Comparison of ENCODE assay signal across 8 worm cellular contexts in genomic region chrX:2382227-2382626, ce11.
TF ChIP-seq lines count a peak whose summit lies in the region.

No protein-coding gene starts in this region.

TF ChIP-seq in whole organism, L1 larva, 84 proteins besides CTCF, POLR2A, EP300 and RAD21 (continues in another document):
- TF ChIP-seq swsn-7 (tag; optimal IDR thresholded peaks at IDR 0.05; lab: Kevin White, UChicago) (peak; percentile 75), nhr-90 (tag; optimal IDR thresholded peaks at IDR 0.05; lab: Kevin White, UChicago; ENCODE audit: poor library complexity) (peak; percentile 73), C04F5.9 (tag; optimal IDR thresholded peaks at IDR 0.05; lab: Kevin White, UChicago) (no peak), tbx-2 (tag; optimal IDR thresholded peaks at IDR 0.05; lab: Kevin White, UChicago) (peak; percentile 61), dpl-1 (GFP tag; optimal IDR thresholded peaks at IDR 0.05; lab: Kevin White, UChicago) (peak in 2 of 3 experiments; percentile 57 to 63), unc-86 (tag; optimal IDR thresholded peaks at IDR 0.05; lab: Kevin White, UChicago) (peak; percentile 43), lsy-2 (tag; optimal IDR thresholded peaks at IDR 0.05; lab: Kevin White, UChicago) (peak; percentile 73 to 74), lin-39 (tag; optimal IDR thresholded peaks at IDR 0.05; lab: Kevin White, UChicago) (peak; percentile 17), nhr-20 (tag; optimal IDR thresholded peaks at IDR 0.05; lab: Kevin White, UChicago) (peak; percentile 75), mdl-1 (tag; optimal IDR thresholded peaks at IDR 0.05; lab: Kevin White, UChicago) (peak in 1 of 2 experiments; percentile 28), lin-14 (GFP tag; optimal IDR thresholded peaks at IDR 0.05; lab: Kevin White, UChicago) (peak; percentile 71)

TF ChIP-seq in whole organism, L2 larva, 48 proteins besides CTCF, POLR2A, EP300 and RAD21 (continues in another document):
- TF ChIP-seq aly-2 (tag; optimal IDR thresholded peaks at IDR 0.05; lab: Kevin White, UChicago) (no peak), elt-3 (tag; optimal IDR thresholded peaks at IDR 0.05; lab: Kevin White, UChicago) (no peak), alr-1 (tag; optimal IDR thresholded peaks at IDR 0.05; lab: Kevin White, UChicago) (no peak), dmd-4 (tag; optimal IDR thresholded peaks at IDR 0.05; lab: Kevin White, UChicago) (no peak), mdl-1 (tag; optimal IDR thresholded peaks at IDR 0.05; lab: Kevin White, UChicago) (no peak), nhr-237 (tag; optimal IDR thresholded peaks at IDR 0.05; lab: Kevin White, UChicago) (no peak), nhr-10 (tag; optimal IDR thresholded peaks at IDR 0.05; lab: Kevin White, UChicago) (no peak), skn-1 (tag; optimal IDR thresholded peaks at IDR 0.05; lab: Kevin White, UChicago) (no peak), unc-55 (GFP tag; optimal IDR thresholded peaks at IDR 0.05; lab: Kevin White, UChicago) (peak; percentile 71), lin-11 (tag; optimal IDR thresholded peaks at IDR 0.05; lab: Kevin White, UChicago) (peak; percentile 17), ztf-4 (tag; optimal IDR thresholded peaks at IDR 0.05; lab: Kevin White, UChicago) (peak; percentile 6), nhr-23 (tag; optimal IDR thresholded peaks at IDR 0.05; lab: Kevin White, UChicago) (no peak)

TF ChIP-seq in whole organism, L3 larva, 47 proteins besides CTCF, POLR2A, EP300 and RAD21 (continues in another document):
- no peak for TF ChIP-seq ztf-4 (tag; optimal IDR thresholded peaks at IDR 0.05; lab: Kevin White, UChicago)
- TF ChIP-seq ztf-11 (tag; optimal IDR thresholded peaks at IDR 0.05; lab: Kevin White, UChicago), result no peak
- peak; percentile 38 for TF ChIP-seq lin-39 (tag; optimal IDR thresholded peaks at IDR 0.05; lab: Kevin White, UChicago)
- TF ChIP-seq ama-1 (optimal IDR thresholded peaks at IDR 0.05; lab: Kevin White, UChicago), result peak; percentile 12
- peak; percentile 11 for TF ChIP-seq nhr-43 (tag; optimal IDR thresholded peaks at IDR 0.05; lab: Kevin White, UChicago; ENCODE audit: poor library complexity, severe bottlenecking)
- TF ChIP-seq nhr-77 (tag; optimal IDR thresholded peaks at IDR 0.05; lab: Kevin White, UChicago), result no peak
- peak; percentile 21 for TF ChIP-seq ceh-28 (tag; optimal IDR thresholded peaks at IDR 0.05; lab: Kevin White, UChicago)
- peak; percentile 6 for TF ChIP-seq jun-1 (tag; optimal IDR thresholded peaks at IDR 0.05; lab: Kevin White, UChicago)
- TF ChIP-seq nhr-25 (tag; optimal IDR thresholded peaks at IDR 0.05; lab: Kevin White, UChicago), result peak; percentile 24
- peak; percentile 51 for TF ChIP-seq snpc-4 (tag; optimal IDR thresholded peaks at IDR 0.05; lab: Kevin White, UChicago)
- TF ChIP-seq daf-12 (tag; optimal IDR thresholded peaks at IDR 0.05; lab: Kevin White, UChicago), result no peak
- no peak for TF ChIP-seq fkh-10 (GFP tag; optimal IDR thresholded peaks at IDR 0.05; lab: Kevin White, UChicago)

TF ChIP-seq in whole organism, L4 larva, 104 proteins besides CTCF, POLR2A, EP300 and RAD21 (continues in another document):
- TF ChIP-seq madf-5 (GFP tag; IDR thresholded peaks at IDR 0.05; lab: Robert Waterston, UW) (no peak), spr-1 (tag; optimal IDR thresholded peaks at IDR 0.05; lab: Kevin White, UChicago) (no peak), hmg-1.1 (GFP tag; IDR thresholded peaks at IDR 0.05; lab: Robert Waterston, UW) (peak; percentile 73), ztf-7 (tag; optimal IDR thresholded peaks at IDR 0.05; lab: Kevin White, UChicago) (peak; percentile 15), attf-4 (tag; optimal IDR thresholded peaks at IDR 0.05; lab: Kevin White, UChicago) (no peak), gei-8 (GFP tag; optimal IDR thresholded peaks at IDR 0.05; lab: Kevin White, UChicago) (no peak), F26F4.8 (GFP tag; conservative IDR thresholded peaks at IDR 0.05; lab: Robert Waterston, UW) (no peak), zfp-2 (tag; optimal IDR thresholded peaks at IDR 0.05; lab: Kevin White, UChicago) (no peak), tag-97 (GFP tag; IDR thresholded peaks at IDR 0.05; lab: Robert Waterston, UW) (no peak), aly-2 (tag; optimal IDR thresholded peaks at IDR 0.05; lab: Kevin White, UChicago) (no peak), ces-1 (GFP tag; optimal IDR thresholded peaks at IDR 0.05; lab: Kevin White, UChicago) (no peak), lir-3 (tag; optimal IDR thresholded peaks at IDR 0.05; lab: Kevin White, UChicago) (no peak), ceh-32 (tag; optimal IDR thresholded peaks at IDR 0.05; lab: Kevin White, UChicago; ENCODE audit: poor library complexity) (no peak)

TF ChIP-seq in whole organism, early embryonic, 17 proteins besides CTCF, POLR2A, EP300 and RAD21:
- peak; percentile 27 for TF ChIP-seq F13C5.2 (tag; optimal IDR thresholded peaks at IDR 0.05; lab: Kevin White, UChicago)
- no peak for TF ChIP-seq tbx-11 (GFP tag; IDR thresholded peaks at IDR 0.05; lab: Robert Waterston, UW)
TF ChIP-seq in whole organism, early embryonic: peak in this region for 1.

TF ChIP-seq in whole organism, late embryonic, 69 proteins besides CTCF, POLR2A, EP300 and RAD21:
- TF ChIP-seq Y22D7AL.16 (tag; optimal IDR thresholded peaks at IDR 0.05; lab: Kevin White, UChicago) (no peak), sdc-2 (tag; optimal IDR thresholded peaks at IDR 0.05; lab: Kevin White, UChicago) (peak; percentile 2), ceh-6 (GFP tag; optimal IDR thresholded peaks at IDR 0.05; lab: Kevin White, UChicago) (no peak), lim-6 (tag; optimal IDR thresholded peaks at IDR 0.05; lab: Kevin White, UChicago) (no peak), che-1 (tag; optimal IDR thresholded peaks at IDR 0.05; lab: Kevin White, UChicago) (no peak), tbx-2 (tag; optimal IDR thresholded peaks at IDR 0.05; lab: Kevin White, UChicago) (no peak), ceh-31 (tag; optimal IDR thresholded peaks at IDR 0.05; lab: Kevin White, UChicago) (peak; percentile 26), ceh-24 (tag; optimal IDR thresholded peaks at IDR 0.05; lab: Kevin White, UChicago) (no peak)

TF ChIP-seq in whole organism, mixed stage, embryonic, 35 proteins besides CTCF, POLR2A, EP300 and RAD21:
- TF ChIP-seq nhr-237 (tag; optimal IDR thresholded peaks at IDR 0.05; lab: Kevin White, UChicago) (no peak), tbx-8 (GFP tag; optimal IDR thresholded peaks at IDR 0.05; lab: Kevin White, UChicago) (no peak), lin-13 (tag; optimal IDR thresholded peaks at IDR 0.05; lab: Kevin White, UChicago) (peak; percentile 38), M03D4.4 (tag; optimal IDR thresholded peaks at IDR 0.05; lab: Kevin White, UChicago) (no peak), ceh-39 (tag; optimal IDR thresholded peaks at IDR 0.05; lab: Kevin White, UChicago) (no peak), pha-4 (tag; optimal IDR thresholded peaks at IDR 0.05; lab: Kevin White, UChicago) (peak; percentile 21), unc-120 (tag; optimal IDR thresholded peaks at IDR 0.05; lab: Kevin White, UChicago; ENCODE audit: poor library complexity, severe bottlenecking) (no peak), ces-1 (GFP tag; optimal IDR thresholded peaks at IDR 0.05; lab: Kevin White, UChicago) (peak; percentile 9), nhr-2 (tag; optimal IDR thresholded peaks at IDR 0.05; lab: Kevin White, UChicago) (no peak), mab-5 (tag; optimal IDR thresholded peaks at IDR 0.05; lab: Kevin White, UChicago) (no peak)

TF ChIP-seq in whole organism, young adult, 124 proteins besides CTCF, POLR2A, EP300 and RAD21 (continues in another document):
- TF ChIP-seq F55B11.4 (tag; optimal IDR thresholded peaks at IDR 0.05; lab: Kevin White, UChicago; ENCODE audit: borderline replicate concordance, insufficient read depth) (no peak), K12H6.12 (tag; optimal IDR thresholded peaks at IDR 0.05; lab: Kevin White, UChicago) (peak; percentile 3), hlh-26 (GFP tag; conservative IDR thresholded peaks at IDR 0.05; lab: Robert Waterston, UW) (no peak), mcd-1 (GFP tag; IDR thresholded peaks at IDR 0.05; lab: Robert Waterston, UW) (no peak), ceh-79 (tag; optimal IDR thresholded peaks at IDR 0.05; lab: Kevin White, UChicago) (no peak), let-607 (tag; optimal IDR thresholded peaks at IDR 0.05; lab: Kevin White, UChicago) (no peak), attf-5 (GFP tag; optimal IDR thresholded peaks at IDR 0.05; lab: Kevin White, UChicago) (peak; percentile 1), hsf-1 (GFP tag; IDR thresholded peaks at IDR 0.05; lab: Robert Waterston, UW) (no peak), ceh-27 (GFP tag; optimal IDR thresholded peaks at IDR 0.05; lab: Kevin White, UChicago) (no peak), madf-10 (tag; optimal IDR thresholded peaks at IDR 0.05; lab: Kevin White, UChicago) (no peak), lsl-1 (GFP tag; optimal IDR thresholded peaks at IDR 0.05; lab: Kevin White, UChicago) (no peak), die-1 (tag; optimal IDR thresholded peaks at IDR 0.05; lab: Kevin White, UChicago) (no peak), ztf-28 (GFP tag; IDR thresholded peaks at IDR 0.05; lab: Robert Waterston, UW) (no peak), ekl-4 (GFP tag; IDR thresholded peaks at IDR 0.05; lab: Robert Waterston, UW) (no peak), snpc-1.1 (tag; optimal IDR thresholded peaks at IDR 0.05; lab: Kevin White, UChicago; ENCODE audit: insufficient read depth) (no peak), K11D2.4 (GFP tag; IDR thresholded peaks at IDR 0.05; lab: Robert Waterston, UW) (no peak), tbp1 (GFP tag; optimal IDR thresholded peaks at IDR 0.05; lab: Kevin White, UChicago) (peak; percentile 2), sptf-2 (GFP tag; optimal IDR thresholded peaks at IDR 0.05; lab: Kevin White, UChicago) (no peak), akir-1 (GFP tag; optimal IDR thresholded peaks at IDR 0.05; lab: Kevin White, UChicago) (no peak), attf-3 (GFP tag; conservative IDR thresholded peaks at IDR 0.05; lab: Robert Waterston, UW) (no peak), nfya-1 (tag; optimal IDR thresholded peaks at IDR 0.05; lab: Kevin White, UChicago; ENCODE audit: borderline replicate concordance, insufficient read depth) (no peak), ztf-18 (tag; optimal IDR thresholded peaks at IDR 0.05; lab: Kevin White, UChicago) (peak; percentile 91), tlf-1 (GFP tag; optimal IDR thresholded peaks at IDR 0.05; lab: Kevin White, UChicago) (no peak), lin-35 (GFP tag; optimal IDR thresholded peaks at IDR 0.05; lab: Kevin White, UChicago) (peak in 1 of 3 experiments; percentile 27), Y56A3A.18 (GFP tag; IDR thresholded peaks at IDR 0.05; lab: Robert Waterston, UW) (0 out of 2 replicates have a peak, but pooled peaks have one; percentile 13), aptf-2 (GFP tag; conservative IDR thresholded peaks at IDR 0.05; lab: Robert Waterston, UW) (no peak), Y67H2A.10 (GFP tag; conservative IDR thresholded peaks at IDR 0.05; lab: Robert Waterston, UW) (no peak), ccch-3 (GFP tag; optimal IDR thresholded peaks at IDR 0.05; lab: Kevin White, UChicago) (no peak), ZK185.1 (tag; optimal IDR thresholded peaks at IDR 0.05; lab: Kevin White, UChicago; ENCODE audit: poor library complexity, severe bottlenecking) (peak; percentile 29), nfya-2 (GFP tag; IDR thresholded peaks at IDR 0.05; lab: Robert Waterston, UW) (no peak), ztf-26 (tag; optimal IDR thresholded peaks at IDR 0.05; lab: Kevin White, UChicago) (peak; percentile 32)
